Worm (Caenorhabditis elegans) whole organism, late embryonic: ENCODE data around the gene hid-1.

ENCODE experiments used
- F13H6.1 ChIP-seq: sonication (generic microtip); optimal IDR thresholded peaks from 2 replicates; lab custom pipeline; 2016; ENCODE audit warnings: missing genetic modification characterization, missing compliant biosample characterization
- T23F11.4 ChIP-seq: fragments of 200-800 bp; sonication (Bioruptor generic); optimal IDR thresholded peaks from 2 replicates; lab custom pipeline; 2018; ENCODE audit warnings: mild to moderate bottlenecking, missing genetic modification characterization, missing compliant biosample characterization
- Y22D7AL.16 ChIP-seq: sonication (generic microtip); optimal IDR thresholded peaks from 2 replicates; lab custom pipeline; 2016; ENCODE audit warnings: missing genetic modification characterization, missing compliant biosample characterization
- ama-1 ChIP-seq: fragments of 150-350 bp; optimal IDR thresholded peaks from 2 replicates; lab custom pipeline; 2014
- ceh-18 ChIP-seq: sonication (generic microtip); optimal IDR thresholded peaks from 2 replicates; lab custom pipeline; 2016; ENCODE audit warnings: missing genetic modification characterization, missing compliant biosample characterization
- ceh-2 ChIP-seq: sonication (generic microtip); optimal IDR thresholded peaks from 2 replicates; lab custom pipeline; 2016; ENCODE audit warnings: missing genotype, missing genetic modification characterization, missing compliant biosample characterization
- ceh-22 ChIP-seq: sonication (generic microtip); optimal IDR thresholded peaks from 2 replicates; lab custom pipeline; 2017; ENCODE audit warnings: missing biosample characterization, missing genetic modification characterization
- ceh-24 ChIP-seq: sonication (generic microtip); optimal IDR thresholded peaks from 2 replicates; lab custom pipeline; 2016; ENCODE audit warnings: mild to moderate bottlenecking, missing genetic modification characterization, missing compliant biosample characterization
- ceh-31 ChIP-seq: sonication (generic microtip); optimal IDR thresholded peaks from 2 replicates; lab custom pipeline; 2016; ENCODE audit warnings: missing genetic modification characterization, missing compliant biosample characterization
- ceh-48 ChIP-seq: sonication (generic microtip); optimal IDR thresholded peaks from 2 replicates; lab custom pipeline; 2016; ENCODE audit warnings: missing genetic modification characterization, inconsistent platforms, missing compliant biosample characterization
- ceh-6 ChIP-seq: fragments of 200-800 bp; sonication (Bioruptor generic); optimal IDR thresholded peaks from 2 replicates; lab custom pipeline; 2018; ENCODE audit warnings: mild to moderate bottlenecking, missing genetic modification characterization, missing compliant biosample characterization
- elt-2 ChIP-seq: sonication (generic microtip); optimal IDR thresholded peaks from 2 replicates; lab custom pipeline; 2016; ENCODE audit warnings: missing genetic modification reagents, missing genetic modification characterization, missing compliant biosample characterization
- ets-4 ChIP-seq: sonication (generic microtip); optimal IDR thresholded peaks from 2 replicates; lab custom pipeline; 2016; ENCODE audit warnings: missing genetic modification characterization, missing compliant biosample characterization
- fkh-10 ChIP-seq: fragments of 150-350 bp; optimal IDR thresholded peaks from 2 replicates; lab custom pipeline; 2014; ENCODE audit warnings: missing biosample characterization, missing genetic modification reagents, missing genetic modification characterization
- gmeb-2 ChIP-seq: sonication (generic microtip); optimal IDR thresholded peaks from 2 replicates; lab custom pipeline; 2016; ENCODE audit warnings: missing genetic modification characterization, inconsistent platforms, missing compliant biosample characterization
- hlh-13 ChIP-seq: fragments of 200-800 bp; sonication (Bioruptor generic); optimal IDR thresholded peaks from 2 replicates; lab custom pipeline; 2018; ENCODE audit warnings: mild to moderate bottlenecking, missing genetic modification characterization, missing compliant biosample characterization
- hlh-30 ChIP-seq: sonication (generic microtip); optimal IDR thresholded peaks from 2 replicates; lab custom pipeline; 2017; ENCODE audit warnings: antibody characterized with exemption, missing genetic modification characterization, missing compliant biosample characterization; ENCODE audit not compliant: insufficient read depth
- hlh-6 ChIP-seq: sonication (generic microtip); optimal IDR thresholded peaks from 2 replicates; lab custom pipeline; 2016; ENCODE audit warnings: missing genotype, missing genetic modification characterization, missing compliant biosample characterization
- hlh-8 ChIP-seq: sonication (generic microtip); optimal IDR thresholded peaks from 2 replicates; lab custom pipeline; 2016; ENCODE audit warnings: missing genotype, missing genetic modification characterization, missing compliant biosample characterization
- lim-6 ChIP-seq: sonication (generic microtip); optimal IDR thresholded peaks from 2 replicates; lab custom pipeline; 2016; ENCODE audit warnings: missing genetic modification characterization, missing compliant biosample characterization
- lin-11 ChIP-seq: fragments of 200-800 bp; sonication (Bioruptor generic); optimal IDR thresholded peaks from 2 replicates; lab custom pipeline; 2018; ENCODE audit warnings: mild to moderate bottlenecking, missing genetic modification characterization, missing compliant biosample characterization
- nfya-1 ChIP-seq: sonication (generic microtip); optimal IDR thresholded peaks from 2 replicates; lab custom pipeline; 2017; ENCODE audit warnings: missing genetic modification characterization, mild to moderate bottlenecking, missing compliant biosample characterization, antibody characterized with exemption, moderate library complexity
- pag-3 ChIP-seq: sonication (generic microtip); optimal IDR thresholded peaks from 2 replicates; lab custom pipeline; 2016; ENCODE audit warnings: missing compliant biosample characterization, missing genetic modification characterization, borderline replicate concordance
- pha-2 ChIP-seq: sonication (generic microtip); optimal IDR thresholded peaks from 2 replicates; lab custom pipeline; 2017; ENCODE audit warnings: mild to moderate bottlenecking, missing genetic modification characterization, missing compliant biosample characterization
- pqm-1 ChIP-seq: sonication (generic microtip); optimal IDR thresholded peaks from 2 replicates; lab custom pipeline; 2016; ENCODE audit warnings: missing genetic modification characterization, missing compliant biosample characterization
- pros-1 ChIP-seq: fragments of 150-350 bp; optimal IDR thresholded peaks from 2 replicates; lab custom pipeline; 2014; ENCODE audit warnings: missing biosample characterization, missing genetic modification reagents, missing genetic modification characterization
- ref-2 ChIP-seq: sonication (generic microtip); optimal IDR thresholded peaks from 2 replicates; lab custom pipeline; 2016; ENCODE audit warnings: missing genetic modification characterization, missing compliant biosample characterization
- rnt-1 ChIP-seq: sonication (generic microtip); optimal IDR thresholded peaks from 2 replicates; lab custom pipeline; 2016; ENCODE audit warnings: missing genetic modification characterization, missing compliant biosample characterization
- sdc-2 ChIP-seq: sonication (generic microtip); optimal IDR thresholded peaks from 2 replicates; lab custom pipeline; 2016; ENCODE audit warnings: missing genotype, missing genetic modification characterization, missing compliant biosample characterization
- tbx-2 ChIP-seq: sonication (generic microtip); optimal IDR thresholded peaks from 2 replicates; lab custom pipeline; 2016; ENCODE audit warnings: missing genetic modification characterization, missing compliant biosample characterization
- ttx-3 ChIP-seq: sonication (generic microtip); optimal IDR thresholded peaks from 2 replicates; lab custom pipeline; 2016; ENCODE audit warnings: missing genetic modification reagents, missing genetic modification characterization, missing compliant biosample characterization
- unc-42 ChIP-seq: sonication (generic microtip); optimal IDR thresholded peaks from 2 replicates; lab custom pipeline; 2016; ENCODE audit warnings: missing genotype, missing genetic modification characterization, missing compliant biosample characterization
- unc-55 ChIP-seq: sonication (generic microtip); optimal IDR thresholded peaks from 2 replicates; lab custom pipeline; 2017; ENCODE audit warnings: missing biosample characterization, missing genetic modification reagents, missing genetic modification characterization
- unc-86 ChIP-seq: sonication (generic microtip); optimal IDR thresholded peaks from 2 replicates; lab custom pipeline; 2016; ENCODE audit warnings: missing genetic modification characterization, missing compliant biosample characterization
- zip-5 ChIP-seq: sonication (generic microtip); optimal IDR thresholded peaks from 2 replicates; lab custom pipeline; 2016; ENCODE audit warnings: missing genetic modification characterization, missing compliant biosample characterization

The hid-1 gene

ce11 chrX:2450994-2451393, 37.9 kb upstream of the hid-1 start:
- TF ChIP-seq ceh-2, result no peak
- peak; percentile 83 for TF ChIP-seq unc-42
- peak; percentile 12 for TF ChIP-seq ceh-6 (GFP tag; lab: Kevin White, UChicago)

DNA sequence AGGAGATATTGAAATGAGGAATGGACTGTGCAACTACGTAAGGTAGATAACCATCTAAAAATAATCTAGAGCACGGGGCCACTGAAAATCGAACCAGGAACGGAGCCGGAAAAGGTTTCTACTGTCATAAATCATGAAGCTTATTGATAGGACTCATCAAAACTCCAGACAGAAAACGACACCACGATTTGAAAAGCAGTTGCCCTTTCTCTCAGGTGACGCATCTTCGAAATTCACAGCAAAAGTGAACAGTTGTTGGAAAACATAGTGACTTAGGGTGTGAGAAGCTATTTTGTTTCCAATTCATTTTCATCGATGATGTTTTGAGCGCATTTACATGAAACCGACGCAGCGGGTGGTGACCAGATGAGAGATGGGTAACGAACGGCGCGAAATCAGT, 36.6 kb upstream of the hid-1 start:
- TF ChIP-seq sdc-2, result no peak
- no peak for TF ChIP-seq lin-11 (tag; lab: Kevin White, UChicago)
- TF ChIP-seq ceh-6 (GFP tag; lab: Kevin White, UChicago), result no peak
- no peak for TF ChIP-seq ceh-18
- TF ChIP-seq rnt-1 (tag; lab: Kevin White, UChicago), result peak; percentile 20
- TF ChIP-seq ceh-48 (tag; lab: Kevin White, UChicago), result no peak
- TF ChIP-seq ama-1 (lab: Kevin White, UChicago), result no peak
- TF ChIP-seq unc-55, result peak; percentile 49
- TF ChIP-seq fkh-10, result no peak
- no peak for TF ChIP-seq pqm-1
- no peak for TF ChIP-seq gmeb-2
- TF ChIP-seq F13H6.1 (tag; lab: Kevin White, UChicago), result no peak
- TF ChIP-seq unc-42, result no peak
- no peak for TF ChIP-seq ceh-24 (tag; lab: Kevin White, UChicago)
- TF ChIP-seq hlh-8 (tag; lab: Kevin White, UChicago), result no peak
- no peak for TF ChIP-seq elt-2

- TF ChIP-seq tbx-2 (tag; lab: Kevin White, UChicago) (peak; percentile 12), ceh-22 (tag; lab: Kevin White, UChicago) (no peak), hlh-30 (tag; lab: Kevin White, UChicago) (peak; percentile 6), ceh-31 (tag; lab: Kevin White, UChicago) (peak; percentile 39), lim-6 (tag; lab: Kevin White, UChicago) (no peak), unc-42 (no peak), elt-2 (peak; percentile 2)
Measured at ce11 chrX:2452716-2453115, 36.1 kb upstream of the hid-1 start.

DNA sequence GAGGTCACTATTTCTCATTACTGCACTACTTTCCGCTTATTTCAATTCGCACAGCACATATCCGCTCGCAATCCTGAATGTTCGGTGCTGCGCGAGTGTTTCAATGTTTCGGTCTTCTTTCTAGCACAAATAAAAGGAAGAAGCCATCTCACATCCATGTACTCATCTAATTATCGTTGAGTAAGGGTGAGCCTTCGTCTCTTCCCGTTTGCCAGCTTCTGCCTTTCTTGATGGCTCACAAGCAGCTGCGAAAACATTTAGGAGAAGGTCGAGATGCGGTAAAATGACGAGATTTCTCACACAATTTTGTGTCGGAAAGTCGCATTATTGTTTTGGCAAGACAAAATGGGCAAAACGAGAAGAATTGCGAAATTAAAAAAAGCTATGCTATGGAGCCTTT, 33.9 kb upstream of the hid-1 start:
- TF ChIP-seq ets-4 (tag; lab: Kevin White, UChicago) (no peak), zip-5 (tag; lab: Kevin White, UChicago) (no peak), gmeb-2 (no peak), Y22D7AL.16 (tag; lab: Kevin White, UChicago) (no peak), pros-1 (tag; lab: Kevin White, UChicago) (no peak), pha-2 (tag; lab: Kevin White, UChicago) (no peak), ceh-31 (tag; lab: Kevin White, UChicago) (peak; percentile 50), ttx-3 (no peak), rnt-1 (tag; lab: Kevin White, UChicago) (no peak), unc-42 (peak; percentile 67)

DNA sequence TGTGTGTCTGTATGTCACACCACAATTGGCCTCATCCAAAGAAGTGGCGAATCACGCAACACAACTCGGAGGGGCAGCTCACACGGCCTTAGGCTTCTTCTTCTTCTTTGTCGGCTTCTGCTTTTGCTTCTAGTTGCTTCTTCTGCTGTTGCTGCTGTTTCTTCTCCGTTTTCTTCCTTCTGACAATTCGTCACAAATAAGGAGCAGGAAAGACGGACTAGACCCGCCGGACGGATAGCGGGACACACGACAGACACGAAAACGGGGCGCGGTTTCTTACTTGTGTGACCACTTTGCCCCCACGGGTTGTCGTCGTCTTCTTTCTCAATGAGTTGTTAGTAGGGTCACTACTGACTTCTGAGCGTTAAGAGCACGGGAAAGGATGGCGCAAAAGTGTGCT, 32.7 kb upstream of the hid-1 start:
- TF ChIP-seq pag-3 (tag; lab: Kevin White, UChicago) (peak; percentile 10), nfya-1 (tag; lab: Kevin White, UChicago) (no peak), hlh-13 (GFP tag; lab: Kevin White, UChicago) (no peak), unc-55 (no peak), hlh-6 (tag; lab: Kevin White, UChicago) (no peak), unc-86 (tag; lab: Kevin White, UChicago) (no peak), unc-42 (peak; percentile 65), ref-2 (tag; lab: Kevin White, UChicago) (no peak)

- TF ChIP-seq rnt-1 (tag; lab: Kevin White, UChicago) (no peak), T23F11.4 (GFP tag; lab: Kevin White, UChicago) (no peak), elt-2 (no peak)
Measured at ce11 chrX:2457461-2457860, 31.4 kb upstream of the hid-1 start.
